Fruit fly (Drosophila melanogaster) whole organism, prepupa: ENCODE data around the gene CG31278.

Source experiments
- CG10669 ChIP-seq: fragments of 200-800 bp; sonication (Bioruptor generic); optimal IDR thresholded peaks from 3 replicates; lab custom pipeline; 2018; ENCODE audit warnings: missing biosample characterization, mild to moderate bottlenecking, missing genetic modification characterization, moderate library complexity
- CG15336 ChIP-seq: fragments of 200-800 bp; sonication (Bioruptor generic); IDR thresholded peaks from 2 replicates; pipeline ENCODE4 v1.3.6; 2022; ENCODE audit warnings: missing biosample characterization, missing genetic modification characterization
- CG3032 ChIP-seq: fragments of 200-800 bp; optimal IDR thresholded peaks from 2 replicates; lab custom pipeline; 2019; ENCODE audit warnings: missing biosample characterization, mild to moderate bottlenecking, missing genetic modification characterization, moderate library complexity
- CG31627 ChIP-seq: fragments of 200-800 bp; sonication (Bioruptor generic); optimal IDR thresholded peaks from 3 replicates; lab custom pipeline; 2016; ENCODE audit warnings: missing biosample characterization, missing genetic modification characterization
- CG32006 ChIP-seq: fragments of 200-800 bp; sonication (Bioruptor generic); optimal IDR thresholded peaks from 3 replicates; lab custom pipeline; 2017; ENCODE audit warnings: missing biosample characterization, mild to moderate bottlenecking, missing genetic modification characterization
- CG34406 ChIP-seq: fragments of 200-800 bp; sonication (Bioruptor generic); optimal IDR thresholded peaks from 3 replicates; lab custom pipeline; 2016; ENCODE audit warnings: missing biosample characterization, missing genetic modification characterization
- CG3919 ChIP-seq: fragments of 200-800 bp; sonication (Bioruptor generic); optimal IDR thresholded peaks from 3 replicates; lab custom pipeline; 2016; ENCODE audit warnings: missing biosample characterization, missing genetic modification characterization
- CG4318 ChIP-seq: fragments of 200-800 bp; sonication (Bioruptor generic); optimal IDR thresholded peaks from 3 replicates; lab custom pipeline; 2017; ENCODE audit warnings: missing biosample characterization, mild to moderate bottlenecking, missing genetic modification characterization
- CG6163 ChIP-seq: fragments of 200-800 bp; sonication (Bioruptor generic); IDR thresholded peaks from 3 replicates; pipeline ENCODE4 v1.3.6; 2022; ENCODE audit warnings: missing biosample characterization, missing genetic modification characterization
- CG6792 ChIP-seq: fragments of 200-800 bp; sonication (Bioruptor generic); optimal IDR thresholded peaks from 3 replicates; lab custom pipeline; 2016; ENCODE audit warnings: missing biosample characterization, missing genetic modification characterization
- CG6808 ChIP-seq: fragments of 200-800 bp; sonication (Bioruptor generic); optimal IDR thresholded peaks from 3 replicates; lab custom pipeline; 2017; ENCODE audit warnings: missing biosample characterization, missing genetic modification characterization, mild to moderate bottlenecking, moderate library complexity, missing genetic modification reagents
- CG6854 ChIP-seq: fragments of 200-800 bp; sonication (Bioruptor generic); optimal IDR thresholded peaks from 2 replicates; lab custom pipeline; 2017; ENCODE audit warnings: missing biosample characterization, mild to moderate bottlenecking, missing genetic modification characterization
- CG8632 ChIP-seq: fragments of 200-800 bp; sonication (Bioruptor generic); optimal IDR thresholded peaks from 3 replicates; lab custom pipeline; 2016; ENCODE audit warnings: missing biosample characterization, missing genetic modification characterization
- CG9139 ChIP-seq: fragments of 200-800 bp; sonication (Bioruptor generic); optimal IDR thresholded peaks from 3 replicates; lab custom pipeline; 2017; ENCODE audit warnings: missing biosample characterization, mild to moderate bottlenecking, missing genetic modification characterization
- Eip78C ChIP-seq: fragments of 200-800 bp; sonication (Bioruptor generic); peaks from one replicate; lab custom pipeline; 2016; ENCODE audit warnings: missing biosample characterization, missing genetic modification characterization
- Eip93F ChIP-seq: fragments of 200-800 bp; sonication (Bioruptor generic); optimal IDR thresholded peaks from 2 replicates; lab custom pipeline; 2016; ENCODE audit warnings: missing biosample characterization, mild to moderate bottlenecking, missing genetic modification characterization
- Hr38 ChIP-seq: sonication (Bioruptor generic); optimal IDR thresholded peaks from 2 replicates; lab custom pipeline; 2016; ENCODE audit warnings: missing biosample characterization, missing genetic modification characterization
- Hr39 ChIP-seq: fragments of 200-800 bp; sonication (Bioruptor generic); optimal IDR thresholded peaks from 2 replicates; lab custom pipeline; 2016; ENCODE audit warnings: missing biosample characterization, missing genetic modification characterization
- Hr4 ChIP-seq: fragments of 200-800 bp; sonication (Bioruptor generic); optimal IDR thresholded peaks from 3 replicates; lab custom pipeline; 2016; ENCODE audit warnings: missing biosample characterization, missing genetic modification characterization
- Lpt ChIP-seq: fragments of 200-800 bp; sonication (Bioruptor generic); optimal IDR thresholded peaks from 3 replicates; lab custom pipeline; 2016; ENCODE audit warnings: missing biosample characterization, missing genetic modification characterization
- Met ChIP-seq: fragments of 200-800 bp; sonication (Bioruptor generic); optimal IDR thresholded peaks from 3 replicates; lab custom pipeline; 2016; ENCODE audit warnings: missing biosample characterization, missing genetic modification characterization
- OdsH ChIP-seq: fragments of 200-800 bp; sonication (Bioruptor generic); optimal IDR thresholded peaks from 3 replicates; lab custom pipeline; 2016; ENCODE audit warnings: missing biosample characterization, missing genetic modification characterization
- Smox ChIP-seq: fragments of 200-800 bp; sonication (Bioruptor generic); optimal IDR thresholded peaks from 3 replicates; lab custom pipeline; 2016; ENCODE audit warnings: missing biosample characterization, missing genetic modification characterization
- Sox14 ChIP-seq: fragments of 200-800 bp; sonication (Bioruptor generic); optimal IDR thresholded peaks from 3 replicates; lab custom pipeline; 2016; ENCODE audit warnings: missing biosample characterization, missing genetic modification characterization
- Sox15 ChIP-seq: fragments of 200-800 bp; sonication (Bioruptor generic); optimal IDR thresholded peaks from 3 replicates; lab custom pipeline; 2016; ENCODE audit warnings: missing biosample characterization, missing genetic modification characterization
- achi ChIP-seq: fragments of 200-800 bp; sonication (Bioruptor generic); optimal IDR thresholded peaks from 3 replicates; lab custom pipeline; 2016; ENCODE audit warnings: missing biosample characterization, missing genetic modification characterization
- cyc ChIP-seq: fragments of 200-800 bp; sonication (Bioruptor generic); optimal IDR thresholded peaks from 3 replicates; lab custom pipeline; 2016; ENCODE audit warnings: missing biosample characterization, missing genetic modification characterization
- dac ChIP-seq: fragments of 200-800 bp; sonication (Bioruptor generic); optimal IDR thresholded peaks from 2 replicates; lab custom pipeline; 2017; ENCODE audit warnings: missing biosample characterization, mild to moderate bottlenecking, missing genetic modification characterization
- eg ChIP-seq: fragments of 200-800 bp; sonication (Bioruptor generic); IDR thresholded peaks from 3 replicates; pipeline ENCODE4 v1.3.6; 2022; ENCODE audit warnings: missing biosample characterization, missing genetic modification characterization
- esn ChIP-seq: fragments of 200-800 bp; sonication (Bioruptor generic); optimal IDR thresholded peaks from 2 replicates; lab custom pipeline; 2016; ENCODE audit warnings: missing biosample characterization, mild to moderate bottlenecking, missing genetic modification characterization, moderate library complexity
- lz ChIP-seq: fragments of 200-800 bp; sonication (Bioruptor generic); optimal IDR thresholded peaks from 3 replicates; lab custom pipeline; 2016; ENCODE audit warnings: missing biosample characterization, missing genetic modification characterization
- svp ChIP-seq: fragments of 200-800 bp; sonication (Bioruptor generic); peaks from one replicate; lab custom pipeline; 2016; ENCODE audit warnings: missing biosample characterization, missing genetic modification characterization
- topi ChIP-seq: fragments of 200-800 bp; sonication (Bioruptor generic); optimal IDR thresholded peaks from 3 replicates; lab custom pipeline; 2016; ENCODE audit warnings: missing biosample characterization, missing genetic modification characterization

Gene CG31278

DNA sequence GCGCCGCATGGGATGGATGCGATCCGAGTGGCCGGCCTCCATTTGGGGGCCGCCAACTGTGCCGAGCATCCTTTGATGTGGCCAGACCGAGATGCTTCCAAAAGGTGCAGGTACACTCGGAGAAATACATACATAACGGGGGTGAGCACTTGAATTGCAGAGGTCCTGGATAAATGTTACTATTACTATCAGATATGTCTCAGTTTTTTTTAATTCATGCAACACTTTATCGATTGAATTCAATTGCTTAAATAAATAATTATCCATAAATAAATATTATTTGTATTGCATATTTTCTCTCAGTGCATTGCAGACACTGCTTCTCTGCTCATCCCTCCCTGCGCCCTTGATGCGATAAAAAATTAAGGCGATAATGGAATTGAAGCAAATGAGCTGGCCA is 47.0 kb downstream of the CG31278 start (continued):
- TF ChIP-seq lz, result peak; percentile 52
- TF ChIP-seq CG15336 (GFP tag; lab: Robert Waterston, UW), result no peak
- peak; percentile 45 for TF ChIP-seq CG8632
- peak; percentile 14 for TF ChIP-seq Lpt
- peak; percentile 59 for TF ChIP-seq achi (GFP tag; lab: Kevin White, UChicago)
- TF ChIP-seq Sox14 (GFP tag; lab: Kevin White, UChicago), result peak; percentile 35
- TF ChIP-seq eg (GFP tag; lab: Robert Waterston, UW), result no peak
- no peak for TF ChIP-seq Eip93F (GFP tag; lab: Kevin White, UChicago)
- peak; percentile 64 for TF ChIP-seq OdsH (GFP tag; lab: Kevin White, UChicago)
- peak; percentile 50 for TF ChIP-seq Hr39 (GFP tag; lab: Kevin White, UChicago)
- TF ChIP-seq CG6792 (GFP tag; lab: Kevin White, UChicago), result peak; percentile 66
- peak; percentile 56; the same call in 2 of the 3 replicates for TF ChIP-seq CG6163 (GFP tag; lab: Robert Waterston, UW)
- peak; percentile 56 for TF ChIP-seq Smox (GFP tag; lab: Kevin White, UChicago)
- TF ChIP-seq CG3919 (GFP tag; lab: Kevin White, UChicago), result peak; percentile 70
- TF ChIP-seq CG3032 (tag; lab: Kevin White, UChicago), result peak; percentile 79
- TF ChIP-seq CG31627, result peak; percentile 39

- TF ChIP-seq dac, result no peak
- no peak for TF ChIP-seq CG10669 (GFP tag; lab: Kevin White, UChicago)
- TF ChIP-seq Hr38 (GFP tag; lab: Kevin White, UChicago), result no peak
- TF ChIP-seq Sox15 (GFP tag; lab: Kevin White, UChicago), result no peak
- no peak for TF ChIP-seq CG4318
- TF ChIP-seq Eip78C (GFP tag; lab: Kevin White, UChicago), result no peak
- no peak for TF ChIP-seq Eip93F (GFP tag; lab: Kevin White, UChicago)
- TF ChIP-seq OdsH (GFP tag; lab: Kevin White, UChicago), result no peak
These were observed 48.6 kb downstream of the CG31278 start for dm6 chr3R:10659563-10659962.

- TF ChIP-seq svp, result peak; percentile 82
- no peak for TF ChIP-seq CG10669 (GFP tag; lab: Kevin White, UChicago)
- peak; percentile 30 for TF ChIP-seq esn (GFP tag; lab: Kevin White, UChicago)
- peak; percentile 28 for TF ChIP-seq Met (GFP tag; lab: Kevin White, UChicago)
- no peak for TF ChIP-seq lz
- TF ChIP-seq CG32006 (GFP tag; lab: Kevin White, UChicago), result no peak
- no peak for TF ChIP-seq CG3919 (GFP tag; lab: Kevin White, UChicago)
- TF ChIP-seq CG9139 (GFP tag; lab: Kevin White, UChicago), result no peak
- TF ChIP-seq cyc (GFP tag; lab: Kevin White, UChicago), result peak; percentile 25
- peak; percentile 12 for TF ChIP-seq CG31627
- no peak for TF ChIP-seq CG6808 (GFP tag; lab: Kevin White, UChicago)
- TF ChIP-seq CG6792 (GFP tag; lab: Kevin White, UChicago), result no peak
- TF ChIP-seq Eip78C (GFP tag; lab: Kevin White, UChicago), result peak; percentile 42
- TF ChIP-seq Hr4 (GFP tag; lab: Kevin White, UChicago), result no peak
- no peak for TF ChIP-seq CG34406 (GFP tag; lab: Kevin White, UChicago)
- TF ChIP-seq CG6854 (GFP tag; lab: Kevin White, UChicago), result no peak
- peak; percentile 41 for TF ChIP-seq topi (GFP tag; lab: Kevin White, UChicago)
- TF ChIP-seq, all 60 proteins: peak for 7
These were observed 49.4 kb downstream of the CG31278 start for dm6 chr3R:10658783-10659182.
